Worm (Caenorhabditis elegans) whole organism, young adult: ENCODE data around the gene dgk-5.

ENCODE experiments used
- F23B12.7 ChIP-seq: sonication (generic microtip); optimal IDR thresholded peaks from 2 replicates; lab custom pipeline; 2017; ENCODE audit warnings: missing genetic modification characterization, mild to moderate bottlenecking, missing compliant biosample characterization, antibody characterized with exemption, moderate library complexity; ENCODE audit not compliant: insufficient read depth
- F52B5.7 ChIP-seq: sonication (generic microtip); optimal IDR thresholded peaks from 2 replicates; lab custom pipeline; 2016; ENCODE audit warnings: mild to moderate bottlenecking, missing genetic modification characterization, missing compliant biosample characterization
- F55B11.4 ChIP-seq: sonication (generic microtip); optimal IDR thresholded peaks from 2 replicates; lab custom pipeline; 2016; ENCODE audit warnings: missing compliant biosample characterization, missing genetic modification characterization, borderline replicate concordance; ENCODE audit not compliant: insufficient read depth
- F57A8.1 ChIP-seq: fragments of 200-800 bp; sonication (Bioruptor generic); optimal IDR thresholded peaks from 2 replicates; lab custom pipeline; 2018; ENCODE audit warnings: mild to moderate bottlenecking, missing genetic modification characterization, moderate library complexity, missing compliant biosample characterization
- K12H6.12 ChIP-seq: fragments of 200-800 bp; sonication (Bioruptor generic); optimal IDR thresholded peaks from 2 replicates; lab custom pipeline; 2018; ENCODE audit warnings: mild to moderate bottlenecking, missing genetic modification characterization, missing compliant biosample characterization
- Y95B8A.8 ChIP-seq: fragments of 200-800 bp; sonication (Bioruptor generic); IDR thresholded peaks from 2 replicates; pipeline ENCODE4 v1.3.6; 2022; ENCODE audit warnings: missing genetic modification reagents, missing genetic modification characterization, missing compliant biosample characterization
- ZK185.1 ChIP-seq: sonication (generic microtip); optimal IDR thresholded peaks from 2 replicates; lab custom pipeline; 2016; ENCODE audit warnings: mild to moderate bottlenecking, missing genetic modification characterization, missing compliant biosample characterization; ENCODE audit not compliant: poor library complexity, severe bottlenecking
- ama-1 ChIP-seq, 3 experiments: fragments of 150-350 bp in 1 of 3; sonication (generic microtip) in 2 of 3; optimal IDR thresholded peaks; 2 replicates each; lab custom pipeline; 2014 to 2018; ENCODE audit warnings: missing biosample characterization in 2 of 3, missing genetic modification characterization in 2 of 3, missing genetic modification reagents in 2 of 3
- attf-3 ChIP-seq: fragments of 200-800 bp; sonication (Bioruptor generic); conservative IDR thresholded peaks from 2 replicates; pipeline ENCODE4 v1.3.6; 2022; ENCODE audit warnings: missing genetic modification reagents, missing genetic modification characterization, missing compliant biosample characterization
- bed-1 ChIP-seq: fragments of 200-800 bp; sonication (Bioruptor generic); IDR thresholded peaks from 2 replicates; pipeline ENCODE4 v1.3.6; 2022; ENCODE audit warnings: missing genetic modification reagents, missing genetic modification characterization, missing compliant biosample characterization
- bed-2 ChIP-seq: fragments of 200-800 bp; sonication (Bioruptor generic); IDR thresholded peaks from 2 replicates; pipeline ENCODE4 v1.3.6; 2022; ENCODE audit warnings: missing genetic modification reagents, missing genetic modification characterization, missing compliant biosample characterization
- cebp-1 ChIP-seq, 2 experiments: fragments of 200-800 bp in 1 of 2; sonication (Bioruptor generic) in 1 of 2; sonication (generic microtip) in 1 of 2; IDR thresholded peaks in 1 of 2; optimal IDR thresholded peaks in 1 of 2; 2 replicates each; pipeline versions ENCODE4 v1.3.6 to Lab custom; 2017 to 2022; ENCODE audit warnings: missing compliant biosample characterization in 2 of 2, missing genetic modification characterization in 2 of 2, mild to moderate bottlenecking in 1 of 2, missing genetic modification reagents in 1 of 2, moderate library complexity in 1 of 2
- ceh-100 ChIP-seq: fragments of 200-800 bp; sonication (Bioruptor generic); IDR thresholded peaks from 2 replicates; pipeline ENCODE4 v1.3.6; 2022; ENCODE audit warnings: missing genetic modification reagents, missing genetic modification characterization, missing compliant biosample characterization
- ceh-27 ChIP-seq: fragments of 200-800 bp; sonication (Bioruptor generic); optimal IDR thresholded peaks from 2 replicates; lab custom pipeline; 2018; ENCODE audit warnings: mild to moderate bottlenecking, missing genetic modification characterization, moderate library complexity, missing compliant biosample characterization
- ceh-91 ChIP-seq: fragments of 200-800 bp; sonication (Bioruptor generic); IDR thresholded peaks from 2 replicates; pipeline ENCODE4 v1.3.6; 2022; ENCODE audit warnings: missing genetic modification reagents, missing genetic modification characterization, missing compliant biosample characterization
- dox-1 ChIP-seq: fragments of 200-800 bp; sonication (Bioruptor generic); IDR thresholded peaks from 2 replicates; pipeline ENCODE4 v1.3.6; 2022; ENCODE audit warnings: missing genetic modification reagents, missing genetic modification characterization, missing compliant biosample characterization
- egl-44 ChIP-seq: fragments of 200-800 bp; sonication (Bioruptor generic); IDR thresholded peaks from 2 replicates; pipeline ENCODE4 v1.3.6; 2022; ENCODE audit warnings: missing genetic modification reagents, missing genetic modification characterization, missing compliant biosample characterization
- egrh-3 ChIP-seq: fragments of 200-800 bp; sonication (Bioruptor generic); IDR thresholded peaks from 2 replicates; pipeline ENCODE4 v1.3.6; 2022; ENCODE audit warnings: missing genetic modification reagents, missing genetic modification characterization, missing compliant biosample characterization
- ets-4 ChIP-seq: fragments of 200-800 bp; sonication (Bioruptor generic); optimal IDR thresholded peaks from 2 replicates; lab custom pipeline; 2018; ENCODE audit warnings: mild to moderate bottlenecking, missing genetic modification characterization, missing compliant biosample characterization
- gei-17 ChIP-seq: fragments of 200-800 bp; sonication (Bioruptor generic); optimal IDR thresholded peaks from 2 replicates; lab custom pipeline; 2018; ENCODE audit warnings: mild to moderate bottlenecking, missing genetic modification characterization, missing compliant biosample characterization
- hmg-20 ChIP-seq: fragments of 200-800 bp; sonication (Bioruptor generic); IDR thresholded peaks from 2 replicates; pipeline ENCODE4 v1.3.6; 2022; ENCODE audit warnings: missing genetic modification reagents, missing genetic modification characterization, missing compliant biosample characterization
- hrde-1 ChIP-seq: sonication (generic microtip); optimal IDR thresholded peaks from 2 replicates; lab custom pipeline; 2016; ENCODE audit warnings: missing genetic modification characterization, mild to moderate bottlenecking, missing compliant biosample characterization, moderate library complexity, missing genotype, missing genetic modification reagents, borderline replicate concordance
- lag-1 ChIP-seq: fragments of 200-800 bp; sonication (Bioruptor generic); IDR thresholded peaks from 2 replicates; pipeline ENCODE4 v1.3.6; 2022; ENCODE audit warnings: missing genetic modification reagents, missing genetic modification characterization, missing compliant biosample characterization
- let-607 ChIP-seq, 2 experiments: fragments of 200-800 bp in 1 of 2; sonication (Bioruptor generic) in 1 of 2; sonication (generic microtip) in 1 of 2; optimal IDR thresholded peaks; 2 replicates each; lab custom pipeline; 2016 to 2018; ENCODE audit warnings: mild to moderate bottlenecking in 2 of 2, missing compliant biosample characterization in 2 of 2, missing genetic modification characterization in 2 of 2, moderate library complexity in 2 of 2, missing genotype in 1 of 2
- lin-35 ChIP-seq, 3 experiments: fragments of 150-350 bp in 2 of 3; sonication (generic microtip) in 1 of 3; optimal IDR thresholded peaks; 2 replicates each; lab custom pipeline; 2014 to 2018; ENCODE audit warnings: missing biosample characterization in 3 of 3, missing genetic modification characterization in 3 of 3, missing genetic modification reagents in 3 of 3
- lin-40 ChIP-seq: sonication (generic microtip); optimal IDR thresholded peaks from 2 replicates; lab custom pipeline; 2016; ENCODE audit warnings: missing genetic modification characterization, mild to moderate bottlenecking, missing compliant biosample characterization, missing genotype, missing genetic modification reagents
- lin-54 ChIP-seq: fragments of 200-800 bp; sonication (Bioruptor generic); optimal IDR thresholded peaks from 2 replicates; lab custom pipeline; 2018; ENCODE audit warnings: mild to moderate bottlenecking, missing genetic modification characterization, missing compliant biosample characterization
- lir-1 ChIP-seq: fragments of 200-800 bp; sonication (Bioruptor generic); conservative IDR thresholded peaks from 2 replicates; pipeline ENCODE4 v1.3.6; 2022; ENCODE audit warnings: missing genetic modification reagents, missing genetic modification characterization, missing compliant biosample characterization
- madf-6 ChIP-seq: fragments of 200-800 bp; sonication (Bioruptor generic); IDR thresholded peaks from 2 replicates; pipeline ENCODE4 v1.3.6; 2022; ENCODE audit warnings: missing genetic modification reagents, missing genetic modification characterization, missing compliant biosample characterization
- mxl-1 ChIP-seq: sonication (generic microtip); optimal IDR thresholded peaks from 2 replicates; lab custom pipeline; 2016; ENCODE audit warnings: missing genetic modification characterization, missing compliant biosample characterization
- nfya-2 ChIP-seq: fragments of 200-800 bp; sonication (Bioruptor generic); IDR thresholded peaks from 2 replicates; pipeline ENCODE4 v1.3.6; 2022; ENCODE audit warnings: missing genetic modification reagents, missing genetic modification characterization, missing compliant biosample characterization
- nfyb-1 ChIP-seq: fragments of 200-800 bp; sonication (Bioruptor generic); IDR thresholded peaks from 2 replicates; pipeline ENCODE4 v1.3.6; 2022; ENCODE audit warnings: missing genetic modification reagents, missing genetic modification characterization, missing compliant biosample characterization
- nhr-120 ChIP-seq: fragments of 200-800 bp; sonication (Bioruptor generic); IDR thresholded peaks from 2 replicates; pipeline ENCODE4 v1.3.6; 2022; ENCODE audit warnings: missing genetic modification characterization, missing compliant biosample characterization
- nhr-80 ChIP-seq: sonication (generic microtip); optimal IDR thresholded peaks from 2 replicates; lab custom pipeline; 2016; ENCODE audit warnings: missing genetic modification characterization, missing compliant biosample characterization
- rcor-1 ChIP-seq: fragments of 200-800 bp; sonication (Bioruptor generic); IDR thresholded peaks from 2 replicates; pipeline ENCODE4 v1.3.6; 2022; ENCODE audit warnings: missing genetic modification reagents, missing genetic modification characterization, missing compliant biosample characterization
- rec-8 ChIP-seq, 2 experiments: sonication (generic microtip); optimal IDR thresholded peaks; 2 replicates each; lab custom pipeline; 2016; ENCODE audit warnings: mild to moderate bottlenecking in 2 of 2, missing genetic modification characterization in 2 of 2, missing genetic modification reagents in 2 of 2, missing genotype in 2 of 2, missing biosample characterization in 1 of 2, missing compliant biosample characterization in 1 of 2, moderate library complexity in 1 of 2
- repo-1 ChIP-seq: sonication (generic microtip); optimal IDR thresholded peaks from 2 replicates; lab custom pipeline; 2017; ENCODE audit warnings: mild to moderate bottlenecking, missing genetic modification characterization, missing compliant biosample characterization
- tbp1 ChIP-seq: fragments of 200-800 bp; sonication (Bioruptor generic); optimal IDR thresholded peaks from 2 replicates; lab custom pipeline; 2018; ENCODE audit warnings: mild to moderate bottlenecking, missing genetic modification characterization, missing compliant biosample characterization
- tlf-1 ChIP-seq: fragments of 200-800 bp; sonication (Bioruptor generic); optimal IDR thresholded peaks from 2 replicates; lab custom pipeline; 2018; ENCODE audit warnings: mild to moderate bottlenecking, missing genetic modification characterization, missing compliant biosample characterization
- unc-62 ChIP-seq: fragments of 150-350 bp; optimal IDR thresholded peaks from 2 replicates; lab custom pipeline; 2014; ENCODE audit warnings: missing biosample characterization, missing genetic modification reagents, missing genetic modification characterization
- ztf-22 ChIP-seq: fragments of 200-800 bp; sonication (Bioruptor generic); optimal IDR thresholded peaks from 2 replicates; lab custom pipeline; 2018; ENCODE audit warnings: mild to moderate bottlenecking, missing genetic modification characterization, moderate library complexity, missing compliant biosample characterization
- ztf-6 ChIP-seq: fragments of 200-800 bp; sonication (Bioruptor generic); IDR thresholded peaks from 2 replicates; pipeline ENCODE4 v1.3.6; 2022; ENCODE audit warnings: missing genetic modification reagents, missing genetic modification characterization, missing compliant biosample characterization

The dgk-5 gene

DNA sequence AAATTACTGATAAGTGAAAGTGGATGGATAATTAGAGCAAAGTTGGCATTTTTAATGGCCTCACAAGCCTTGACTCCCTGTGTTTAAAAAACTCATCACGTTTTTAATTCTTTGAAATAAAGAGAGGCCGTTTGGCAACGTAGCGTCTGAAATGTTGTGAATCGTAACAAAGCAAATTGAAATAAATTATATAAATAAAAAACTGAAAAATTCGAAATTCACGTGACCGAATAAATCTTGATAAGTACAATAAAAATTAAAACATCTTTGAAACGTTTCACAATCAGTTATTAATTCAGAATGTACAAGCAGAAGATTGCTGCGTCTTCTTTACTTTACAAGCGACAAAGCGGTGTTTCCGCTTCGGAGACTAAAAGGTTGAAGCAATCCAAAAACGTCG, 48.1 kb downstream of the dgk-5 start, which contains the start of gene K03H9.3:
K03H9.3 (plus strand) TSS at position 301 of the 400 bp plus-strand sequence.
- no peak for TF ChIP-seq mxl-1 (tag; lab: Kevin White, UChicago)
- TF ChIP-seq ztf-6 (GFP tag; lab: Robert Waterston, UW): no peak
- no peak for TF ChIP-seq lin-54

DNA sequence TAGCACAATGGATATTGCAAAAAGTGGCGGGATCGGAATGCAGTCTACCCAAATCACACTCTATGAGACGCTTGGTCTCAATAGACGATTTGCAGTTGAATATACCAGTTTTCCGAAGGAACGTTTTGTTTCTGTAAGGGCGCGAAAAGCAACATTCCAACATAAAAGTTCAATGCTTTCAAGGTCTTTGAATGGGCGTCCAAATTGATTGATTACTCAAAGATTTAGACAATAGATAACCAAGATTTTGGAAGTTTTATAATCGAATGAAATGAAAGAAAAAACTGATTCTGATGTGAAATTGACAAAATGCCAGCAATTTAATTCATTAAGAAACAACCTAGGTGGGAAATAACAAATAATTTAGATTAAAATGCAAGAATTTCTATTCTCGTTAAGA, 51.7 kb downstream of the dgk-5 start:
- TF ChIP-seq rec-8 (tag; optimal IDR thresholded peaks at IDR 0.05; lab: Kevin White, UChicago): no peak
- TF ChIP-seq lin-35 (GFP tag; optimal IDR thresholded peaks at IDR 0.05; lab: Kevin White, UChicago): no peak
- TF ChIP-seq tlf-1 (GFP tag; lab: Kevin White, UChicago): no peak
- TF ChIP-seq attf-3 (GFP tag; lab: Robert Waterston, UW): no peak
- no peak for TF ChIP-seq Y95B8A.8 (GFP tag; lab: Robert Waterston, UW)
- no peak for TF ChIP-seq ztf-22
- TF ChIP-seq egl-44: no peak
- TF ChIP-seq rcor-1 (GFP tag; lab: Robert Waterston, UW): no peak
- no peak for TF ChIP-seq ceh-100 (GFP tag; lab: Robert Waterston, UW)
- no peak for TF ChIP-seq F52B5.7 (tag; lab: Kevin White, UChicago)

DNA sequence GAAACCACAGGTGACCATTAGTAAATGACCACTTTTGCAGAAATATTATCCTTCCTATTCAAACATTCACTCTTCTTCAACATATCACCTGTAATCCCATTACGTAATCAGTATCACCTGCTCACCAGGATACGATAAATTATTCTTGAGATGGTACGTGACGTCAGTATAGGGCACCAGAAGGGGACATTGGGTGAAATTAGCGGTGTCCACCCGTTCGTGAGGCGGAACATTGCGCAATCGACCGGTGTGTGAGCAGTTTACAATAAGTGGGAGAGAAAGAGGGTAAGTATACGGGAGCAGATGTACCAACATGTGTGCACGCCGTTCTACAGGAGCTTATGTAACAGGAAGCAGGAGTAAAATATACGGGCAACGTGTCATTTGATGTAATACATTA, 52.9 kb downstream of the dgk-5 start:
- TF ChIP-seq F55B11.4 (tag; lab: Kevin White, UChicago): no peak
- no peak for TF ChIP-seq hrde-1
- no peak for TF ChIP-seq F57A8.1 (GFP tag; lab: Kevin White, UChicago)
- TF ChIP-seq ceh-27: no peak
- no peak for TF ChIP-seq lir-1 (GFP tag; lab: Robert Waterston, UW)
- TF ChIP-seq gei-17 (GFP tag; lab: Kevin White, UChicago): no peak
- no peak for TF ChIP-seq madf-6 (GFP tag; lab: Robert Waterston, UW)
- TF ChIP-seq hmg-20 (GFP tag; lab: Robert Waterston, UW): no peak
- TF ChIP-seq bed-2 (GFP tag; lab: Robert Waterston, UW): no peak
- TF ChIP-seq nhr-120 (GFP tag; lab: Robert Waterston, UW): no peak
- no peak for TF ChIP-seq nfya-2 (GFP tag; lab: Robert Waterston, UW)
- no peak for TF ChIP-seq lin-35 (GFP tag; optimal IDR thresholded peaks at IDR 0.05; lab: Kevin White, UChicago)

DNA sequence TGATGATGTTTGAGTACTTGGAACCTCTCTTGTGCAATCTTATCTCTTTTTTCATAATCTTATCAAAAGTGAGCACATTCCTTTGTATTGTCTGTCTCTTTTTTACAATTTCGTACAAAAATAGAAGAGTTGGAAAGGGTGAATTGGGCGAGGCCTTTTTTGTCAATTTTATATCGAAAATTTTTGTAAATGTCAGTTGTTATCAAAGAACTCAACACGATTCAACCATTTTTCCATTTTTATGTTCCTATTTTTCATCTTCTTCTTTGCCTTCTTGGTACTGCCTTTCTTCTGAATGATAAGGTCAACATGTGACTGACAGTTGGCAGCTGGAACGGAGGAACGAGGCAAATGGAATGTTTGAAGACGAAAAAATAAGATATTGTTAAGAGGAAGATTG, 57.1 kb downstream of the dgk-5 start:
- TF ChIP-seq K12H6.12 (tag; lab: Kevin White, UChicago) (no peak), lin-40 (tag; lab: Kevin White, UChicago) (peak; percentile 12), nhr-80 (tag; lab: Kevin White, UChicago) (peak; percentile 90), egrh-3 (GFP tag; lab: Robert Waterston, UW) (no peak), lag-1 (GFP tag; lab: Robert Waterston, UW) (no peak), lir-1 (GFP tag; lab: Robert Waterston, UW) (no peak), F23B12.7 (peak; percentile 57), mxl-1 (tag; lab: Kevin White, UChicago) (no peak), ZK185.1 (tag; lab: Kevin White, UChicago) (no peak), ets-4 (GFP tag; lab: Kevin White, UChicago) (peak; percentile 53), dox-1 (GFP tag; lab: Robert Waterston, UW) (peak; percentile 31; the same call in 1 of the 2 replicates), bed-2 (GFP tag; lab: Robert Waterston, UW) (no peak), hmg-20 (GFP tag; lab: Robert Waterston, UW) (no peak), unc-62 (GFP tag; lab: Kevin White, UChicago) (peak; percentile 33), bed-1 (GFP tag; lab: Robert Waterston, UW) (no peak), cebp-1 (GFP tag; IDR thresholded peaks at IDR 0.05; lab: Robert Waterston, UW) (no peak), cebp-1 (tag; optimal IDR thresholded peaks at IDR 0.05; lab: Kevin White, UChicago) (peak; percentile 16), tbp1 (GFP tag; lab: Kevin White, UChicago) (no peak), egl-44 (peak; percentile 26; the same call in 1 of the 2 replicates), ceh-91 (no peak), nfyb-1 (no peak), repo-1 (tag; lab: Kevin White, UChicago) (no peak), let-607 (tag; optimal IDR thresholded peaks at IDR 0.05; lab: Kevin White, UChicago) (peak in 1 of 2 experiments; percentile 24), ama-1 (optimal IDR thresholded peaks at IDR 0.05; lab: Kevin White, UChicago) (no peak), ama-1 (GFP tag; optimal IDR thresholded peaks at IDR 0.05; lab: Kevin White, UChicago) (no peak)
